Fruit fly (Drosophila melanogaster) whole organism, pupa: ENCODE measurements around the gene CG16903.

Source experiments
- CG10348 ChIP-seq: fragments of 200-800 bp; sonication (Bioruptor generic); IDR thresholded peaks from 2 replicates; pipeline ENCODE4 v1.3.6; 2022; ENCODE audit warnings: missing biosample characterization, missing genetic modification characterization
- CG12605 ChIP-seq: fragments of 200-800 bp; sonication (Bioruptor generic); IDR thresholded peaks from 2 replicates; pipeline ENCODE4 v1.3.6; 2022; ENCODE audit warnings: missing biosample characterization, missing genetic modification characterization
- CG13204 ChIP-seq: fragments of 200-800 bp; sonication (Bioruptor generic); optimal IDR thresholded peaks from 2 replicates; lab custom pipeline; 2018; ENCODE audit warnings: missing biosample characterization, mild to moderate bottlenecking, missing genetic modification characterization, moderate library complexity
- CG14655 ChIP-seq: fragments of 200-800 bp; sonication (Bioruptor generic); optimal IDR thresholded peaks from 3 replicates; lab custom pipeline; 2017; ENCODE audit warnings: mild to moderate bottlenecking, missing biosample characterization, missing genetic modification reagents, missing genetic modification characterization
- CG15710 ChIP-seq: fragments of 200-800 bp; sonication (Bioruptor generic); optimal IDR thresholded peaks from 2 replicates; lab custom pipeline; 2018; ENCODE audit warnings: missing biosample characterization, mild to moderate bottlenecking, missing genetic modification characterization, moderate library complexity
- CG17806 ChIP-seq: fragments of 200-800 bp; sonication (Bioruptor generic); optimal IDR thresholded peaks from 2 replicates; lab custom pipeline; 2018; ENCODE audit warnings: missing biosample characterization, mild to moderate bottlenecking, missing genetic modification characterization, moderate library complexity
- CG32121 ChIP-seq: fragments of 200-800 bp; sonication (Bioruptor generic); IDR thresholded peaks from 2 replicates; pipeline ENCODE4 v1.3.6; 2022; ENCODE audit warnings: missing biosample characterization, missing genetic modification characterization
- CG34367 ChIP-seq: fragments of 200-800 bp; sonication (Bioruptor generic); optimal IDR thresholded peaks from 2 replicates; lab custom pipeline; 2018; ENCODE audit warnings: missing biosample characterization, mild to moderate bottlenecking, missing genetic modification characterization
- CG4496 ChIP-seq: fragments of 200-800 bp; sonication (Bioruptor generic); IDR thresholded peaks from 3 replicates; pipeline ENCODE4 v1.3.6; 2022; ENCODE audit warnings: missing biosample characterization, missing genetic modification characterization
- CG8159 ChIP-seq: fragments of 200-800 bp; sonication (Bioruptor generic); optimal IDR thresholded peaks from 3 replicates; lab custom pipeline; 2018; ENCODE audit warnings: missing biosample characterization, mild to moderate bottlenecking, missing genetic modification characterization, moderate library complexity
- CG8301 ChIP-seq: fragments of 200-800 bp; sonication (Bioruptor generic); optimal IDR thresholded peaks from 2 replicates; lab custom pipeline; 2018; ENCODE audit warnings: missing biosample characterization, mild to moderate bottlenecking, missing genetic modification characterization
- CG9948 ChIP-seq: fragments of 200-800 bp; sonication (Bioruptor generic); optimal IDR thresholded peaks from 2 replicates; lab custom pipeline; 2018; ENCODE audit warnings: missing biosample characterization, mild to moderate bottlenecking, missing genetic modification characterization, moderate library complexity
- D1 ChIP-seq: fragments of 200-800 bp; sonication (Bioruptor generic); optimal IDR thresholded peaks from 2 replicates; lab custom pipeline; 2018; ENCODE audit warnings: missing biosample characterization, mild to moderate bottlenecking, missing genetic modification characterization, moderate library complexity
- EcR ChIP-seq: fragments of 200-800 bp; sonication (Bioruptor generic); optimal IDR thresholded peaks from 3 replicates; lab custom pipeline; 2019; ENCODE audit warnings: missing biosample characterization, missing genetic modification characterization, mild to moderate bottlenecking, moderate library complexity, missing genetic modification reagents
- Ets98B ChIP-seq: fragments of 200-800 bp; sonication (Bioruptor generic); IDR thresholded peaks from 2 replicates; pipeline ENCODE4 v1.3.6; 2022; ENCODE audit warnings: missing biosample characterization, missing genetic modification characterization
- Pif1A ChIP-seq: fragments of 200-800 bp; sonication (Bioruptor generic); optimal IDR thresholded peaks from 3 replicates; lab custom pipeline; 2016; ENCODE audit warnings: missing biosample characterization, missing genetic modification characterization
- Pif1B ChIP-seq: fragments of 200-800 bp; sonication (Bioruptor generic); optimal IDR thresholded peaks from 3 replicates; lab custom pipeline; 2016; ENCODE audit warnings: missing biosample characterization, missing genetic modification characterization
- Snoo ChIP-seq: fragments of 200-800 bp; sonication (Bioruptor generic); optimal IDR thresholded peaks from 3 replicates; lab custom pipeline; 2017; ENCODE audit warnings: missing biosample characterization, mild to moderate bottlenecking, missing genetic modification characterization, inconsistent platforms
- fd96Ca ChIP-seq: fragments of 200-800 bp; sonication (Bioruptor generic); IDR thresholded peaks from 3 replicates; pipeline ENCODE4 v1.3.6; 2022; ENCODE audit warnings: missing biosample characterization, missing genetic modification characterization
- gl ChIP-seq: fragments of 200-800 bp; sonication (Bioruptor generic); optimal IDR thresholded peaks from 2 replicates; lab custom pipeline; 2018; ENCODE audit warnings: missing biosample characterization, mild to moderate bottlenecking, missing genetic modification characterization
- rn ChIP-seq: fragments of 200-800 bp; sonication (Bioruptor generic); IDR thresholded peaks from 2 replicates; pipeline ENCODE4 v1.3.6; 2022; ENCODE audit warnings: missing biosample characterization, missing genetic modification characterization

The CG16903 gene

DNA sequence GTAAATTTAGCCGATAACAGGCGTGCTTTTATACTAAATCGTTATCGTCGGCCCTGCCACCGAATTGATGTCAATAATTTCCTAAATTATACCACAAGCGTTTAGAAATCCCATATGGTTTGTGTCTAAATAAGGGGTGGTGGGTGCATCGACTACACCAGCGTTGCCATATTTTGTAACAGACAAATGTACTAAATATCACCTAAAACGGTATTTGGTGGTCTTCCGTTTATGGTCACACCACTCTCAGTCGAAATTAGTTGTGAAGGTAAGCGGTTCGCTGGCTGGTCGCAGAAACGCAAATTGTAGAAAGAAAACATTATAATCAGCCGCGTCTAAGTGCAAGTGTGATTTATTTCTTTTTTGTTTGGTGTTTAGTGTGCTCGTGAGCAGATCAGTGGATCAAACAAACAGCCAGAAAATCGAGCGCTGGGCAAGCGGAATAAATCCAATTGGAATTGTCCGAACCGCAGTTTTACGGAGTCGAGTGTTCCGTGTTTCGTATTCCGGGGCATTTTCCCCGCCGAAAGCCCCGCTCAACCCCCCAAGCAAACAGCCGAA lies at the start of gene CG16903, which contains the start of gene Unc-76:
Gene CG16903, minus strand, starts transcription at position 39 of the 561 bp plus-strand sequence.
Gene Unc-76, plus strand, starts transcription at position 244 of the 561 bp plus-strand sequence.
- TF ChIP-seq rn (GFP tag; lab: Robert Waterston, UW) (no peak), D1 (tag; lab: Kevin White, UChicago) (no peak), CG32121 (GFP tag; lab: Robert Waterston, UW) (no peak), CG12605 (GFP tag; lab: Robert Waterston, UW) (no peak), CG10348 (GFP tag; lab: Robert Waterston, UW) (no peak), gl (tag; lab: Kevin White, UChicago) (no peak), CG15710 (tag; lab: Kevin White, UChicago) (peak; percentile 9), Ets98B (GFP tag; lab: Robert Waterston, UW) (no peak), Pif1A (no peak), CG4496 (GFP tag; lab: Robert Waterston, UW) (no peak), fd96Ca (GFP tag; lab: Robert Waterston, UW) (no peak), CG8301 (tag; lab: Kevin White, UChicago) (no peak), CG13204 (peak; percentile 21), CG17806 (no peak), EcR (GFP tag; lab: Kevin White, UChicago) (peak; percentile 31), CG14655 (GFP tag; lab: Kevin White, UChicago) (no peak), Snoo (tag; lab: Kevin White, UChicago) (peak; percentile 41), CG34367 (no peak), CG8159 (tag; lab: Kevin White, UChicago) (no peak)

DNA sequence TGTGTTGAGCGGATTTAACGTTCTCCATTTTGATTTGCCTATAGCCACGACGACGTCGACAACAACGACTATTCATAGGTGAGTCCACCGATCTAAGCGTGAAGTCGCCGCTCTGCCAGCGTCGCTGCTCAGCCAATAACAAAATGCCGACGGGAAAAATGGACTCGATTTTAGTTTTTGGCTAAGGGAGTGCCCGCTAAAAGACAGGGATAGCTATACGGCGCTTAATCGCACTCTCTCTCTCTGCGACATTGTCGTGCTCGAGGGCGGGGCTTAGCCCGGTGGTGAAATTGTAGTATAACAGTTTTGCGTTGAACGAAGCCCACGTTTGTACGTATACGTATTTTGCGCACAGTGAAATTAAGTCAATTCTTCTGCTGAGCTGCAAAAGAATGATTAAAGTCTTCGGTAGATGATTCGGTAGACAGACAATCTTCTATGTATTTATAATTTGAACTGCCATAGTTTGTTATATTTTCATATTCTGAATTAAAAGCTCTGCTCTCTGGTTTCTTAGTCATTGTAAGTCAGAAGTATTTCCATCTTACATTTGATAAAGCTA lies 45.4 kb upstream of the CG16903 start:
- TF ChIP-seq Ets98B (GFP tag; lab: Robert Waterston, UW): peak; percentile 19; the same call in 1 of the 2 replicates
- TF ChIP-seq CG4496 (GFP tag; lab: Robert Waterston, UW): peak; percentile 60; the same call in 1 of the 3 replicates
- TF ChIP-seq CG12605 (GFP tag; lab: Robert Waterston, UW): 0 out of 2 replicates have a peak, but pooled peaks have one; percentile 20
- TF ChIP-seq Pif1B (GFP tag; lab: Kevin White, UChicago): no peak
- TF ChIP-seq Pif1A: no peak

DNA sequence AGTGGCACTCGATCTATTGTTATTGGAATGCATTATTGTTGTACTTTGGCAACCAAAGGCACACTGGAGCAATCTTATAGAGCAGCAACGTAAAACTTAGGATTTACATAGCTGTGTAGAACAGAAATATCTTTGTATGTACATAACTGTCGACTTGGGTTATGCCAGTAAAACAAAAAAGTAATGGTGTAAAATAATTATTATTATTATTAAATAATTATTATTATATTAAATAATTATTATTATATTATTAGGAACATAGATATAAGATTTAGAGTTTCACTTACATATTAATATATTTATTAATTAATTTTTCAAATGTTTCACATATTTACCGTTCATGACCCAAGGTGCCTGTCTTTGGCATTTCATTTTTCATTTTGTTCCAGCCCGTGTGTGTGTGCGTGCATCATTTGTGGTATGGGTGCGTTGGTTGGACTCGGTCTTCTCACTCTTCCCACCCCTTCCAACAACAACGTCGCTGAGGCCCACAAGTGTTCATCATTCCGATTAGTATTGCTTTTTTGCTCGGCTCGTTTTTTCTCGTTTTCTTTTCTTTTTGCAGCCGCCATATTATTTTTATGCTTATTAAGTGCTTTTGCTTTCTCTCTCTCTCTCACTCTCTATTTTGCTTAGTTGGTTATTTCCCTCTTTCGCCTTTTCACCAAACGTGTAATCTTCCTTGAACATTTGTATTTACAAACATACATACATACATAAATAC lies 43.9 kb upstream of the CG16903 start:
- TF ChIP-seq Ets98B (GFP tag; lab: Robert Waterston, UW) (peak; percentile 84), EcR (GFP tag; lab: Kevin White, UChicago) (peak; percentile 12), CG32121 (GFP tag; lab: Robert Waterston, UW) (peak; percentile 58; the same call in 1 of the 2 replicates), CG4496 (GFP tag; lab: Robert Waterston, UW) (peak; percentile 94), CG17806 (peak; percentile 86), CG12605 (GFP tag; lab: Robert Waterston, UW) (peak; percentile 95), CG34367 (peak; percentile 82), D1 (tag; lab: Kevin White, UChicago) (peak; percentile 90), CG15710 (tag; lab: Kevin White, UChicago) (peak; percentile 94), CG8159 (tag; lab: Kevin White, UChicago) (peak; percentile 97), rn (GFP tag; lab: Robert Waterston, UW) (peak; percentile 90), gl (tag; lab: Kevin White, UChicago) (peak; percentile 95), CG10348 (GFP tag; lab: Robert Waterston, UW) (peak; percentile 75), Snoo (tag; lab: Kevin White, UChicago) (peak; percentile 89), Pif1B (GFP tag; lab: Kevin White, UChicago) (peak; percentile 67), CG9948 (tag; lab: Kevin White, UChicago) (peak; percentile 96), fd96Ca (GFP tag; lab: Robert Waterston, UW) (peak; percentile 82), CG14655 (GFP tag; lab: Kevin White, UChicago) (peak; percentile 93), CG8301 (tag; lab: Kevin White, UChicago) (peak; percentile 53), Pif1A (peak; percentile 82), CG13204 (peak; percentile 69)
- TF ChIP-seq, all 21 proteins: peak for 21

DNA sequence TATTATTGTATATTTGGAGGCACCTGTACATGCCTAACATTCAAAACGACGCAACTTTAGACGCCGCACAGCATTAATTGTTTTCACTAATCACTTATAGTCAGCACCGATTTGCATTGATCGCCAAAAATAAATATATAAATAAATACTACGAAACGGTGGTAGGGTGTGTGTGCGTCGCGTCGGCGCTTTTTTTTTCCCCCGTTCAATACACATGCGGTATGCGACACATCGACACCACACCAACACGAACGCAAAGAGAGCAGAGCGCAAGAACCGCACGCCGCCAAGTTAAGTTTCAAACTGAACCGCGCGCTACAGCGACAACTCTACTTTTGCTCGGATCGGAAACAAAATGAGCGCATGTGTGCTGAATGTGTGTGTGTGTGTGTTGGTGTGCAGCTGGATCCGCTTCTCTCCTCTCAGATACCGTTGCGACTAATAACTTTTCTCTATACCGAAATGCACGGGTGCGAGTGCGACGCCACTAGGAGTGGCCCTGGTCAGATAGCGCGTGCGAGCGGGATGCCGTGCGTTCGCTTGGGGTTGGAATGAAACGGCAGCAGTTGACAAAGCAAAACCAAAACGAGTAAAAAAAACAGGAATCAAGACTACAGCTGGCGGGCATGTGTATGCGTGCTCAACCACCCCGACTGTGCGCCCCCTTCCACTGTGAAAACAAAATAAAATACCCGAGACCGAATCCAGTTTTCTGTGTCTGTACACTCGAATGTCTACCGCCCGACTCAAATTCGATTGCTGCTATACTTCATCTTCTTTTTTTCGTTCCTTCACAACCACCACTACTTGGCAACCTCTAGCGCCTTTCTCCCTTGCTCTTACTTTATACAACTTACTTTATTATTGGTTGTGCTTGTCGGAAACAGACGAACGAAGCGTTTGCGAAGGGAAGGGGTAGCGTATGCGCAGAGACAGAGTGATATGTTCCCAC lies 43.1 kb upstream of the CG16903 start, which contains the start of gene ph-d:
Gene ph-d, minus strand, starts transcription at position 274 of the 952 bp plus-strand sequence.
- TF ChIP-seq CG14655 (GFP tag; lab: Kevin White, UChicago) (peak; percentile 82), CG15710 (tag; lab: Kevin White, UChicago) (peak; percentile 69), fd96Ca (GFP tag; lab: Robert Waterston, UW) (peak; percentile 89), CG32121 (GFP tag; lab: Robert Waterston, UW) (peak; percentile 88), CG10348 (GFP tag; lab: Robert Waterston, UW) (no peak), CG17806 (peak; percentile 60), CG34367 (peak; percentile 88), CG4496 (GFP tag; lab: Robert Waterston, UW) (peak; percentile 93), Pif1A (peak; percentile 29), Ets98B (GFP tag; lab: Robert Waterston, UW) (peak; percentile 84), CG8159 (tag; lab: Kevin White, UChicago) (peak; percentile 60), rn (GFP tag; lab: Robert Waterston, UW) (peak; percentile 90), EcR (GFP tag; lab: Kevin White, UChicago) (peak; percentile 10), gl (tag; lab: Kevin White, UChicago) (peak; percentile 97), CG8301 (tag; lab: Kevin White, UChicago) (peak; percentile 76), CG9948 (tag; lab: Kevin White, UChicago) (peak; percentile 24), CG12605 (GFP tag; lab: Robert Waterston, UW) (peak; percentile 88), D1 (tag; lab: Kevin White, UChicago) (no peak), Snoo (tag; lab: Kevin White, UChicago) (peak; percentile 61), Pif1B (GFP tag; lab: Kevin White, UChicago) (no peak), CG13204 (peak; percentile 78)
- TF ChIP-seq, all 21 proteins: peak for 18
